Fruit fly (Drosophila melanogaster): Measurements from ENCODE around the gene CG16888.

Gene CG16888

DNA sequence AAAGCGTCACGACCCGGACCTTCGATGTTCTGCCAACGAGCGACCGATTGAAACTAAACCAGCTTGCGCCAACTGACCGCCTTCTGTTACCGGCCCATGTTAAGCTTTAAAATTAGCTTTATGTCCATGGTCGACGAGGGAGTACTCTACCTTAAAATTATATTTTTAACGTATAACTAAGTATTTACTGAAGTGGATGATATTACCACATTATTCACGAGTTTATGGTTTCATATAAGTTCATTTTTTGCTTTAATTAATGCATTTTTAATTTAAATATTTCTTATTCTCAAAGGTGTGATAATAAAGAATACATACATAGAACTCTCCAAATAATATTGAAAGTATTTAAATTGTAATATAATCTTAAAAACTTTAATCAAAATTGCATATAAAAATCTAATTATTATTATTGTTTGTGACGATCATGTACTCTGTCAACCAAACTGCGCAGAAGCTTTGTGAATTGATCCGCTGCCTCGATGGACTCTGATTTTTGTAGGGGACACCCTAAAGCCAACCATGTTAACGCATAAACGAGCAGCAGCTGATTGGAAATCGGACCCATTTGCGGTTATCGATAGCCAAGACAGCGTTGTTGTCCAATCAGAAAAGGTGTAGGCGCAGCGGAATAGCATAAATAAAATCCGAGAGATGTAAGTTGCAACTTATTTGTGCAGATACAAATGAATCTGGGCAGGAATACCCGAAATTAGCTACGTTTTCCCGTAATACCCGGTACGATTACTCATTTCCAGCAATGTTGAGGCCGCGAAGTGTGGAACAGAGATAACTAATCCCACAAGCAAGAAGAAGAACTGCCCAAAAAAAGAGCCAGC, 32.7 kb downstream of the CG16888 start, which contains the start of the genes CG9008 and p38b (continued):
- TF ChIP-seq lola (GFP tag; optimal IDR thresholded peaks at IDR 0.05) (peak in 1 of 3 experiments; percentile 83), CG12769 (tag; optimal IDR thresholded peaks at IDR 0.05) (no peak), fd96Cb (tag; optimal IDR thresholded peaks at IDR 0.05) (peak; percentile 80), her (GFP tag; optimal IDR thresholded peaks at IDR 0.05) (peak; percentile 99), lmd (GFP tag; IDR thresholded peaks at IDR 0.05) (peak; percentile 72), Asciz (GFP tag; optimal IDR thresholded peaks at IDR 0.05) (peak; percentile 73), CG13894 (tag; optimal IDR thresholded peaks at IDR 0.05) (peak; percentile 48), Nf-YB (GFP tag; optimal IDR thresholded peaks at IDR 0.05) (peak; percentile 81), CG12744 (GFP tag; optimal IDR thresholded peaks at IDR 0.05) (no peak), ab (GFP tag; optimal IDR thresholded peaks at IDR 0.05) (no peak), CG15696 (tag; optimal IDR thresholded peaks at IDR 0.05) (peak; percentile 46), Dfd (GFP tag; optimal IDR thresholded peaks at IDR 0.05) (no peak), CG2120 (GFP tag; optimal IDR thresholded peaks at IDR 0.05) (peak; percentile 77), Vsx1 (GFP tag; optimal IDR thresholded peaks at IDR 0.05) (peak; percentile 90), CG33213 (GFP tag; optimal IDR thresholded peaks at IDR 0.05) (no peak), CG7357 (GFP tag; IDR thresholded peaks at IDR 0.05) (peak; percentile 39; the same call in 1 of the 3 replicates), cad (GFP tag; optimal IDR thresholded peaks at IDR 0.05) (no peak), peb (GFP tag; IDR thresholded peaks at IDR 0.05) (no peak), PHDP (tag; optimal IDR thresholded peaks at IDR 0.05) (peak; percentile 85), CG1602 (GFP tag; optimal IDR thresholded peaks at IDR 0.05) (peak; percentile 62), ase (GFP tag; IDR thresholded peaks at IDR 0.05) (no peak; the same call in 2 of the 3 replicates), CG17186 (GFP tag; optimal IDR thresholded peaks at IDR 0.05) (peak; percentile 55), CG7745 (tag; optimal IDR thresholded peaks at IDR 0.05) (no peak), kay (GFP tag; optimal IDR thresholded peaks at IDR 0.05) (peak; percentile 42), fru (optimal IDR thresholded peaks at IDR 0.05) (no peak), D19B (GFP tag; optimal IDR thresholded peaks at IDR 0.05) (peak; percentile 77), Ssrp (tag; optimal IDR thresholded peaks at IDR 0.05) (peak; percentile 87), Antp (GFP tag; optimal IDR thresholded peaks at IDR 0.05) (peak; percentile 8), BtbVII (GFP tag; optimal IDR thresholded peaks at IDR 0.05) (peak; percentile 80), Gug (GFP tag; IDR thresholded peaks at IDR 0.05) (peak; percentile 76; the same call in 3 of the 4 replicates), sens (GFP tag) (peak; percentile 79), tx (GFP tag; optimal IDR thresholded peaks at IDR 0.05) (no peak), Opbp (GFP tag; IDR thresholded peaks at IDR 0.05; ENCODE audit: partially characterized antibody) (peak; percentile 49; the same call in 1 of the 3 replicates), sc (optimal IDR thresholded peaks at IDR 0.05) (no peak), sc (GFP tag; optimal IDR thresholded peaks at IDR 0.05) (peak; percentile 65), CG8765 (GFP tag; IDR thresholded peaks at IDR 0.05) (no peak), CG34422 (GFP tag; IDR thresholded peaks at IDR 0.05) (peak; percentile 20; the same call in 2 of the 3 replicates), HLH54F (GFP tag; optimal IDR thresholded peaks at IDR 0.05) (peak; percentile 44), onecut (GFP tag; IDR thresholded peaks at IDR 0.05) (peak; percentile 48; the same call in 1 of the 2 replicates), CG6683 (GFP tag; optimal IDR thresholded peaks at IDR 0.05) (peak; percentile 79), sima (GFP tag; optimal IDR thresholded peaks at IDR 0.05) (no peak), CG8359 (GFP tag; optimal IDR thresholded peaks at IDR 0.05; ENCODE audit: borderline replicate concordance) (peak; percentile 42), hbn (GFP tag; IDR thresholded peaks at IDR 0.05; ENCODE audit: partially characterized antibody) (no peak), CoRest (tag; optimal IDR thresholded peaks at IDR 0.05) (peak; percentile 95), CG2712 (tag; optimal IDR thresholded peaks at IDR 0.05) (peak; percentile 89), Atf6 (GFP tag; IDR thresholded peaks at IDR 0.05) (peak; percentile 66), Dip2 (GFP tag; IDR thresholded peaks at IDR 0.05) (no peak), H15 (GFP tag; IDR thresholded peaks at IDR 0.05) (0 out of 3 replicates have a peak, but pooled peaks have one; percentile 49), mirr (GFP tag; optimal IDR thresholded peaks at IDR 0.05) (no peak)

Measured in whole organism, embryonic.